Worm (Caenorhabditis elegans) whole organism, L2 larva: Measurements from ENCODE around the gene K07H8.11.

Experiments used
- C34F6.9 ChIP-seq: fragments of 150-350 bp; optimal IDR thresholded peaks from 2 replicates; lab custom pipeline; 2014; ENCODE audit warnings: missing biosample characterization, missing genetic modification characterization
- F13H6.1 ChIP-seq: sonication (generic microtip); optimal IDR thresholded peaks from 2 replicates; lab custom pipeline; 2016; ENCODE audit warnings: missing genetic modification characterization, missing compliant biosample characterization
- R02D3.7 ChIP-seq: fragments of 150-350 bp; optimal IDR thresholded peaks from 2 replicates; lab custom pipeline; 2014; ENCODE audit warnings: missing biosample characterization, missing genetic modification characterization
- Y55F3AM.14 ChIP-seq: fragments of 200-800 bp; sonication (Bioruptor generic); optimal IDR thresholded peaks from 2 replicates; lab custom pipeline; 2018; ENCODE audit warnings: mild to moderate bottlenecking, missing genetic modification characterization, missing compliant biosample characterization
- ZK546.5 ChIP-seq: sonication (generic microtip); optimal IDR thresholded peaks from 2 replicates; lab custom pipeline; 2017; ENCODE audit warnings: missing biosample characterization, missing genetic modification characterization
- alr-1 ChIP-seq: fragments of 150-350 bp; optimal IDR thresholded peaks from 2 replicates; lab custom pipeline; 2014; ENCODE audit warnings: missing biosample characterization, missing genetic modification characterization
- aly-2 ChIP-seq: fragments of 150-350 bp; optimal IDR thresholded peaks from 2 replicates; lab custom pipeline; 2014; ENCODE audit warnings: missing biosample characterization, missing genetic modification characterization
- ama-1 ChIP-seq: fragments of 150-350 bp; optimal IDR thresholded peaks from 2 replicates; lab custom pipeline; 2018; ENCODE audit warnings: inconsistent platforms
- ceh-16 ChIP-seq: fragments of 150-350 bp; optimal IDR thresholded peaks from 2 replicates; lab custom pipeline; 2014; ENCODE audit warnings: missing biosample characterization, missing genetic modification characterization
- ceh-82 ChIP-seq: fragments of 150-350 bp; optimal IDR thresholded peaks from 2 replicates; lab custom pipeline; 2014; ENCODE audit warnings: missing biosample characterization, missing genetic modification characterization
- crh-2 ChIP-seq: sonication (generic microtip); optimal IDR thresholded peaks from 2 replicates; lab custom pipeline; 2017; ENCODE audit warnings: missing biosample characterization, missing genetic modification characterization
- dmd-4 ChIP-seq: sonication (generic microtip); optimal IDR thresholded peaks from 2 replicates; lab custom pipeline; 2017; ENCODE audit warnings: missing biosample characterization, missing genetic modification characterization
- egl-27 ChIP-seq: sonication (generic microtip); optimal IDR thresholded peaks from 3 replicates; lab custom pipeline; 2017; ENCODE audit warnings: missing biosample characterization, missing genetic modification reagents, missing genetic modification characterization
- elt-1 ChIP-seq: fragments of 150-350 bp; optimal IDR thresholded peaks from 2 replicates; lab custom pipeline; 2014; ENCODE audit warnings: missing biosample characterization, missing genetic modification characterization
- elt-3 ChIP-seq: sonication (generic microtip); optimal IDR thresholded peaks from 2 replicates; lab custom pipeline; 2017; ENCODE audit warnings: missing biosample characterization, missing genetic modification characterization
- fos-1 ChIP-seq: fragments of 150-350 bp; optimal IDR thresholded peaks from 2 replicates; lab custom pipeline; 2014; ENCODE audit warnings: missing biosample characterization, missing genetic modification characterization
- gmeb-1 ChIP-seq: fragments of 150-350 bp; optimal IDR thresholded peaks from 2 replicates; lab custom pipeline; 2014; ENCODE audit warnings: missing biosample characterization, missing genetic modification characterization
- lin-11 ChIP-seq: fragments of 150-350 bp; sonication (generic microtip); optimal IDR thresholded peaks from 2 replicates; lab custom pipeline; 2014; ENCODE audit warnings: missing biosample characterization, missing genetic modification characterization, inconsistent platforms, mixed read lengths
- lin-13 ChIP-seq: fragments of 150-350 bp; optimal IDR thresholded peaks from 2 replicates; lab custom pipeline; 2014; ENCODE audit warnings: missing biosample characterization, missing genetic modification reagents, missing genetic modification characterization
- lin-39 ChIP-seq: fragments of 150-350 bp; optimal IDR thresholded peaks from 2 replicates; lab custom pipeline; 2014; ENCODE audit warnings: missing biosample characterization, missing genetic modification reagents, missing genetic modification characterization
- lsy-2 ChIP-seq, 2 experiments: fragments of 150-350 bp in 1 of 2; sonication (generic microtip) in 1 of 2; optimal IDR thresholded peaks; 2 replicates each; lab custom pipeline; 2014 to 2017; ENCODE audit warnings: missing biosample characterization in 2 of 2, missing genetic modification characterization in 2 of 2
- mbf-1 ChIP-seq: sonication (generic microtip); optimal IDR thresholded peaks from 2 replicates; lab custom pipeline; 2017; ENCODE audit warnings: missing biosample characterization, missing genetic modification characterization
- nhr-10 ChIP-seq: sonication (generic microtip); optimal IDR thresholded peaks from 2 replicates; lab custom pipeline; 2017; ENCODE audit warnings: missing biosample characterization, missing genetic modification characterization
- nhr-12 ChIP-seq: fragments of 150-350 bp; optimal IDR thresholded peaks from 2 replicates; lab custom pipeline; 2014; ENCODE audit warnings: missing biosample characterization, missing genetic modification characterization
- nhr-21 ChIP-seq: fragments of 150-350 bp; optimal IDR thresholded peaks from 2 replicates; lab custom pipeline; 2014; ENCODE audit warnings: missing biosample characterization, missing genetic modification characterization
- nhr-23 ChIP-seq: fragments of 150-350 bp; optimal IDR thresholded peaks from 2 replicates; lab custom pipeline; 2014; ENCODE audit warnings: missing biosample characterization, missing genetic modification reagents, missing genetic modification characterization
- nhr-237 ChIP-seq: fragments of 150-350 bp; optimal IDR thresholded peaks from 2 replicates; lab custom pipeline; 2014; ENCODE audit warnings: missing biosample characterization, missing genetic modification characterization
- nhr-25 ChIP-seq: fragments of 150-350 bp; sonication (generic microtip); optimal IDR thresholded peaks from 3 replicates; lab custom pipeline; 2014; ENCODE audit warnings: missing biosample characterization, missing genetic modification characterization
- nhr-6 ChIP-seq: fragments of 150-350 bp; optimal IDR thresholded peaks from 2 replicates; lab custom pipeline; 2014; ENCODE audit warnings: missing biosample characterization, missing genetic modification characterization
- nhr-77 ChIP-seq: fragments of 150-350 bp; optimal IDR thresholded peaks from 2 replicates; lab custom pipeline; 2014; ENCODE audit warnings: missing biosample characterization, missing genetic modification characterization
- peb-1 ChIP-seq: fragments of 150-350 bp; optimal IDR thresholded peaks from 2 replicates; lab custom pipeline; 2014; ENCODE audit warnings: missing biosample characterization, missing genetic modification characterization
- sma-3 ChIP-seq: sonication (generic microtip); optimal IDR thresholded peaks from 2 replicates; lab custom pipeline; 2016; ENCODE audit warnings: missing genetic modification reagents, missing genetic modification characterization, missing compliant biosample characterization
- sma-9 ChIP-seq, 2 experiments: fragments of 150-350 bp in 1 of 2; sonication (generic microtip) in 1 of 2; optimal IDR thresholded peaks; 2 replicates each; lab custom pipeline; 2014 to 2016; ENCODE audit warnings: missing genetic modification characterization in 2 of 2, mild to moderate bottlenecking in 1 of 2, missing biosample characterization in 1 of 2, missing compliant biosample characterization in 1 of 2, missing genetic modification reagents in 1 of 2, moderate library complexity in 1 of 2
- snpc-4 ChIP-seq: fragments of 150-350 bp; optimal IDR thresholded peaks from 2 replicates; lab custom pipeline; 2014; ENCODE audit warnings: missing biosample characterization, missing genetic modification characterization
- unc-39 ChIP-seq: fragments of 150-350 bp; optimal IDR thresholded peaks from 2 replicates; lab custom pipeline; 2014; ENCODE audit warnings: missing biosample characterization, missing genetic modification characterization
- unc-55 ChIP-seq: fragments of 150-350 bp; sonication (generic microtip); optimal IDR thresholded peaks from 3 replicates; lab custom pipeline; 2014; ENCODE audit warnings: missing biosample characterization, missing genetic modification reagents, missing genetic modification characterization
- unc-62 ChIP-seq: fragments of 150-350 bp; optimal IDR thresholded peaks from 2 replicates; lab custom pipeline; 2014; ENCODE audit warnings: missing biosample characterization, missing genetic modification reagents, missing genetic modification characterization
- ztf-1 ChIP-seq: fragments of 200-800 bp; sonication (Bioruptor generic); conservative IDR thresholded peaks from 2 replicates; pipeline ENCODE4 v1.3.6; 2022; ENCODE audit warnings: missing genetic modification characterization, missing compliant biosample characterization
- ztf-11 ChIP-seq: sonication (generic microtip); optimal IDR thresholded peaks from 2 replicates; lab custom pipeline; 2017; ENCODE audit warnings: missing biosample characterization, missing genetic modification characterization
- ztf-4 ChIP-seq: fragments of 150-350 bp; optimal IDR thresholded peaks from 2 replicates; lab custom pipeline; 2014; ENCODE audit warnings: missing biosample characterization, missing genetic modification characterization

K07H8.11 gene

ce11 chrIV:8251346-8251745 lies 23.8 kb downstream of the K07H8.11 start:
- peak; percentile 56 for TF ChIP-seq fos-1
- peak; percentile 27 for TF ChIP-seq sma-9 (GFP tag; optimal IDR thresholded peaks at IDR 0.05; lab: Kevin White, UChicago)
- TF ChIP-seq sma-9 (tag; optimal IDR thresholded peaks at IDR 0.05; lab: Kevin White, UChicago) = no peak
- no peak for TF ChIP-seq F13H6.1 (tag; lab: Kevin White, UChicago)

DNA sequence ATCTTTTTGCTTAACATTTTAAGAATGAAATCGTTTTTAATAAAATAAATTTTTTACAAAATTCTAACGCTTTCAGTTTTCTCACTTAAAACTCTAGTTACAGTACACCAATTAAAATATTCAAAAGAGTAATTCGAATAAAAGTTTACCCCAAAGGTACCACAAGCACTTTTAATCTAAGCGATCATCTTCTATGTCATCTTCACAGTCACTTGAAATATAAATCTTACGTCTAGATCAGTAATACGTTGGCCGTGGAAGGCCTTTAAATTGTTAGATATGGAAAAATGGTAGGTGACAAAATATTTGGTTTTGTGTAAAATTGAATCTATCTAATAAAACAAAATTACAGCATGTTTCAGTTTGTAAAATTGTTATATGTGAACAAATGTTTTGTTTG lies 27.8 kb downstream of the K07H8.11 start:
- TF ChIP-seq nhr-23 (tag; lab: Kevin White, UChicago) = no peak
- TF ChIP-seq lsy-2 (tag; optimal IDR thresholded peaks at IDR 0.05; lab: Kevin White, UChicago) = no peak
- TF ChIP-seq egl-27 (tag; lab: Kevin White, UChicago) = no peak
- peak; percentile 86 for TF ChIP-seq elt-1 (tag; lab: Kevin White, UChicago)
- no peak for TF ChIP-seq ceh-82 (tag; lab: Kevin White, UChicago)
- no peak for TF ChIP-seq dmd-4 (tag; lab: Kevin White, UChicago)
- peak; percentile 80 for TF ChIP-seq sma-9 (GFP tag; optimal IDR thresholded peaks at IDR 0.05; lab: Kevin White, UChicago)
- no peak for TF ChIP-seq sma-9 (tag; optimal IDR thresholded peaks at IDR 0.05; lab: Kevin White, UChicago)
- no peak for TF ChIP-seq sma-3 (GFP tag; lab: Kevin White, UChicago)
- TF ChIP-seq peb-1 (tag; lab: Kevin White, UChicago) = no peak
- no peak for TF ChIP-seq nhr-6 (tag; lab: Kevin White, UChicago)
- TF ChIP-seq nhr-12 (tag; lab: Kevin White, UChicago) = no peak
- no peak for TF ChIP-seq nhr-77 (tag; lab: Kevin White, UChicago)
- TF ChIP-seq C34F6.9 = no peak
- TF ChIP-seq nhr-237 = no peak
- no peak for TF ChIP-seq alr-1
- no peak for TF ChIP-seq fos-1
- TF ChIP-seq nhr-21 (tag; lab: Kevin White, UChicago) = no peak
- no peak for TF ChIP-seq F13H6.1 (tag; lab: Kevin White, UChicago)
- no peak for TF ChIP-seq Y55F3AM.14
- TF ChIP-seq aly-2 = no peak
- no peak for TF ChIP-seq lin-13 (GFP tag; lab: Kevin White, UChicago)
- no peak for TF ChIP-seq gmeb-1
- no peak for TF ChIP-seq ztf-4 (tag; lab: Kevin White, UChicago)
- TF ChIP-seq ceh-16 (tag; lab: Kevin White, UChicago) = peak; percentile 12
- no peak for TF ChIP-seq unc-62 (GFP tag; lab: Kevin White, UChicago)
- no peak for TF ChIP-seq ZK546.5
- TF ChIP-seq nhr-25 (tag; lab: Kevin White, UChicago) = peak; percentile 37
- no peak for TF ChIP-seq ztf-1 (GFP tag; lab: Robert Waterston, UW)
- no peak for TF ChIP-seq R02D3.7 (tag; lab: Kevin White, UChicago)
- no peak for TF ChIP-seq lin-39 (tag; lab: Kevin White, UChicago)
- TF ChIP-seq unc-39 (tag; lab: Kevin White, UChicago) = no peak
- TF ChIP-seq ama-1 (lab: Kevin White, UChicago) = no peak
- TF ChIP-seq ztf-11 (tag; lab: Kevin White, UChicago) = no peak
- TF ChIP-seq unc-55 (GFP tag; lab: Kevin White, UChicago) = no peak

DNA sequence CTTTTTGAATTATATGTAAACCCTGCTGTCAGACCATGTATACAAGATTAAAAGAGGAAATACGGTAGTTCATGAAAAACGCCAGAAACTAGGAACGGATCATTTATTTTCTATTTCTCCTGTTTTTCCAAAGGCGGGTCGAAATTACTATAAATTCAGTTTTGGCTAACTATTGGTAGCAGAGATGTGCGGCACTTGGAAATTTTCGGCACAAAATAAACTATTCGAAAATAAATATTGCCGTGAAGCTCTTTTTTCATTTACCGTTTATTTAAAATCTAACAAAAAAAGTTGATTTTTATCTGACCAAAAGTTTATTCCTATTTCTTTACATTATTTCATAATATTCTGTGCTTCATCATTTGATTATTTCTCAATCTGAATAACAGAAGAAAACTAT lies 31.0 kb downstream of the K07H8.11 start, which contains the start of gene T09A12.1:
Gene T09A12.1, plus strand, starts transcription at position 301 of the 400 bp plus-strand sequence.
- TF ChIP-seq lsy-2 (tag; optimal IDR thresholded peaks at IDR 0.05; lab: Kevin White, UChicago) = no peak
- no peak for TF ChIP-seq mbf-1 (tag; lab: Kevin White, UChicago)
- no peak for TF ChIP-seq nhr-21 (tag; lab: Kevin White, UChicago)
- TF ChIP-seq egl-27 (tag; lab: Kevin White, UChicago) = no peak
- TF ChIP-seq ceh-82 (tag; lab: Kevin White, UChicago) = no peak
- TF ChIP-seq ZK546.5 = no peak
- no peak for TF ChIP-seq nhr-77 (tag; lab: Kevin White, UChicago)
- no peak for TF ChIP-seq lin-11
- TF ChIP-seq unc-39 (tag; lab: Kevin White, UChicago) = no peak
- TF ChIP-seq peb-1 (tag; lab: Kevin White, UChicago) = no peak
- TF ChIP-seq gmeb-1 = no peak
- TF ChIP-seq fos-1 = no peak
- TF ChIP-seq, all 48 proteins: peak for 0

ce11 chrIV:8243599-8243998 lies 31.5 kb downstream of the K07H8.11 start, which contains the start of gene T09A12.8:
Gene T09A12.8, minus strand, starts transcription at chrIV:8243699.
- TF ChIP-seq snpc-4 (tag; lab: Kevin White, UChicago) (no peak), aly-2 (no peak), ZK546.5 (no peak), dmd-4 (tag; lab: Kevin White, UChicago) (no peak), lin-11 (no peak), sma-3 (GFP tag; lab: Kevin White, UChicago) (no peak), lin-13 (GFP tag; lab: Kevin White, UChicago) (no peak), nhr-12 (tag; lab: Kevin White, UChicago) (no peak), alr-1 (no peak), egl-27 (tag; lab: Kevin White, UChicago) (no peak), unc-55 (GFP tag; lab: Kevin White, UChicago) (no peak), nhr-25 (tag; lab: Kevin White, UChicago) (no peak), elt-3 (tag; lab: Kevin White, UChicago) (no peak), ztf-1 (GFP tag; lab: Robert Waterston, UW) (no peak), unc-39 (tag; lab: Kevin White, UChicago) (no peak), ama-1 (lab: Kevin White, UChicago) (no peak), nhr-10 (tag; lab: Kevin White, UChicago) (no peak), crh-2 (no peak), C34F6.9 (no peak), nhr-23 (tag; lab: Kevin White, UChicago) (no peak)
